Fruit fly (Drosophila melanogaster): Measurements from ENCODE around the gene sstn.
A peak's percentile ranks its signal among the peaks of the same experiment; 100 is the strongest.

Gene sstn

dm6 chr3L:15141118-15142003 is 46.8 kb upstream of the sstn start (continued):
- TF ChIP-seq maf-S (GFP tag; optimal IDR thresholded peaks at IDR 0.05) (no peak), CG8388 (GFP tag; optimal IDR thresholded peaks at IDR 0.05) (no peak), wdn (GFP tag; IDR thresholded peaks at IDR 0.05) (no peak), Optix (GFP tag; IDR thresholded peaks at IDR 0.05) (no peak), seq (GFP tag; IDR thresholded peaks at IDR 0.05) (no peak), ab (GFP tag; optimal IDR thresholded peaks at IDR 0.05) (no peak), hth (optimal IDR thresholded peaks at IDR 0.05) (no peak), CG8944 (GFP tag; optimal IDR thresholded peaks at IDR 0.05) (no peak), Lhr (GFP tag; optimal IDR thresholded peaks at IDR 0.05) (no peak), D19B (GFP tag; optimal IDR thresholded peaks at IDR 0.05) (no peak), CG10431 (GFP tag; optimal IDR thresholded peaks at IDR 0.05) (no peak), Pdp1 (GFP tag; optimal IDR thresholded peaks at IDR 0.05) (peak in 1 of 2 experiments; percentile 29), Opbp (GFP tag; IDR thresholded peaks at IDR 0.05; ENCODE audit: partially characterized antibody) (no peak), CG12391 (tag; optimal IDR thresholded peaks at IDR 0.05) (peak; percentile 46), CG7987 (GFP tag; optimal IDR thresholded peaks at IDR 0.05) (no peak), NfI (GFP tag; optimal IDR thresholded peaks at IDR 0.05) (no peak), Bgb (GFP tag; IDR thresholded peaks at IDR 0.05; ENCODE audit: partially characterized antibody) (no peak), fd102C (GFP tag; optimal IDR thresholded peaks at IDR 0.05) (no peak), crol (GFP tag; IDR thresholded peaks at IDR 0.05) (peak; percentile 47), Deaf1 (tag; optimal IDR thresholded peaks at IDR 0.05) (no peak), CG13296 (GFP tag; optimal IDR thresholded peaks at IDR 0.05) (no peak), stwl (tag; optimal IDR thresholded peaks at IDR 0.05) (no peak), CG5180 (GFP tag; optimal IDR thresholded peaks at IDR 0.05) (peak; percentile 23), TFAM (GFP tag; optimal IDR thresholded peaks at IDR 0.05) (no peak), CG6654 (GFP tag; optimal IDR thresholded peaks at IDR 0.05) (no peak), dysf (GFP tag; IDR thresholded peaks at IDR 0.05) (peak; percentile 14; the same call in 1 of the 3 replicates), dimm (GFP tag; IDR thresholded peaks at IDR 0.05) (no peak), CG18476 (GFP tag; optimal IDR thresholded peaks at IDR 0.05) (no peak), Blimp-1 (GFP tag; optimal IDR thresholded peaks at IDR 0.05) (peak; percentile 16), CG13424 (tag; optimal IDR thresholded peaks at IDR 0.05) (peak; percentile 46), CTCF (GFP tag; optimal IDR thresholded peaks at IDR 0.05) (no peak), gcm (GFP tag; optimal IDR thresholded peaks at IDR 0.05) (no peak), CG4707 (GFP tag; optimal IDR thresholded peaks at IDR 0.05) (no peak), bowl (GFP tag; IDR thresholded peaks at IDR 0.05) (no peak), Ptx1 (GFP tag; IDR thresholded peaks at IDR 0.05) (peak; percentile 49; the same call in 1 of the 2 replicates), ewg (GFP tag; optimal IDR thresholded peaks at IDR 0.05) (peak; percentile 79), Dref (GFP tag; IDR thresholded peaks at IDR 0.05) (no peak), sens (GFP tag) (peak; percentile 76), Dp (GFP tag; optimal IDR thresholded peaks at IDR 0.05) (no peak), CG18619 (GFP tag; optimal IDR thresholded peaks at IDR 0.05) (no peak), Med (GFP tag) (peak; percentile 53), dan (GFP tag; IDR thresholded peaks at IDR 0.05) (no peak), ac (GFP tag; optimal IDR thresholded peaks at IDR 0.05) (no peak), CG18262 (tag; optimal IDR thresholded peaks at IDR 0.05) (peak; percentile 33), CG10321 (GFP tag; IDR thresholded peaks at IDR 0.05) (peak; percentile 96), zen (tag; optimal IDR thresholded peaks at IDR 0.05) (peak; percentile 61), sob (GFP tag; IDR thresholded peaks at IDR 0.05) (peak; percentile 25; the same call in 1 of the 2 replicates), jing (GFP tag; optimal IDR thresholded peaks at IDR 0.05) (no peak), luna (GFP tag; optimal IDR thresholded peaks at IDR 0.05) (no peak), CG1792 (GFP tag; optimal IDR thresholded peaks at IDR 0.05) (no peak)
